Fruit fly (Drosophila melanogaster): ENCODE results near the gene Hers.

Hers gene

dm6 chrX:19850503-19851094 lies 15.3 kb upstream of the Hers start (continued):
- TF ChIP-seq Sry-β (GFP tag; optimal IDR thresholded peaks at IDR 0.05) (peak; percentile 60), chm (GFP tag; IDR thresholded peaks at IDR 0.05) (peak; percentile 95), CG1603 (tag; optimal IDR thresholded peaks at IDR 0.05) (peak; percentile 88), CG8765 (GFP tag; IDR thresholded peaks at IDR 0.05) (peak; percentile 92), corto (GFP tag; optimal IDR thresholded peaks at IDR 0.05) (no peak), Stat92E (GFP tag; optimal IDR thresholded peaks at IDR 0.05) (peak in 1 of 3 experiments; percentile 41), pho (GFP tag; optimal IDR thresholded peaks at IDR 0.05) (peak; percentile 65), CG34224 (GFP tag; IDR thresholded peaks at IDR 0.05; ENCODE audit: partially characterized antibody) (no peak), HLH4C (GFP tag; IDR thresholded peaks at IDR 0.05; ENCODE audit: partially characterized antibody) (no peak), sob (GFP tag; IDR thresholded peaks at IDR 0.05) (peak; percentile 75), Optix (GFP tag; IDR thresholded peaks at IDR 0.05) (peak; percentile 70), CG10654 (GFP tag; optimal IDR thresholded peaks at IDR 0.05) (peak; percentile 90), pita (GFP tag; optimal IDR thresholded peaks at IDR 0.05) (no peak), peb (GFP tag; IDR thresholded peaks at IDR 0.05) (peak; percentile 83), wek (GFP tag; optimal IDR thresholded peaks at IDR 0.05) (peak; percentile 60), CG12155 (GFP tag; optimal IDR thresholded peaks at IDR 0.05) (peak; percentile 88), fru (optimal IDR thresholded peaks at IDR 0.05) (no peak), sug (tag; optimal IDR thresholded peaks at IDR 0.05) (no peak), pros (GFP tag; optimal IDR thresholded peaks at IDR 0.05) (no peak), cas (GFP tag; IDR thresholded peaks at IDR 0.05) (no peak), NK7.1 (GFP tag; optimal IDR thresholded peaks at IDR 0.05) (peak; percentile 83), slp2 (GFP tag; optimal IDR thresholded peaks at IDR 0.05) (peak; percentile 93), Ada2b (GFP tag; IDR thresholded peaks at IDR 0.05) (peak; percentile 86), CG1024 (GFP tag; IDR thresholded peaks at IDR 0.05) (peak; percentile 87), CG8944 (GFP tag; optimal IDR thresholded peaks at IDR 0.05) (peak; percentile 93), Gug (GFP tag; IDR thresholded peaks at IDR 0.05) (peak; percentile 78), inv (GFP tag; IDR thresholded peaks at IDR 0.05; ENCODE audit: partially characterized antibody) (no peak), nerfin-2 (GFP tag; IDR thresholded peaks at IDR 0.05; ENCODE audit: partially characterized antibody) (no peak), CG10979 (tag; optimal IDR thresholded peaks at IDR 0.05) (peak; percentile 97), CG4617 (GFP tag; optimal IDR thresholded peaks at IDR 0.05; ENCODE audit: borderline replicate concordance) (peak; percentile 81), dan (GFP tag; IDR thresholded peaks at IDR 0.05) (peak; percentile 82), Hr3 (GFP tag; optimal IDR thresholded peaks at IDR 0.05) (peak; percentile 89), CG32767 (GFP tag; IDR thresholded peaks at IDR 0.05) (peak; percentile 76), CG31388 (GFP tag; optimal IDR thresholded peaks at IDR 0.05) (peak; percentile 73), MESR4 (GFP tag; optimal IDR thresholded peaks at IDR 0.05) (peak; percentile 34)

- peak in 1 of 3 experiments; percentile 13 for TF ChIP-seq Stat92E (GFP tag; optimal IDR thresholded peaks at IDR 0.05)
- TF ChIP-seq pb (GFP tag; optimal IDR thresholded peaks at IDR 0.05), result no peak
- peak; percentile 70 for TF ChIP-seq CTCF (GFP tag; optimal IDR thresholded peaks at IDR 0.05)
- TF ChIP-seq sr (GFP tag; IDR thresholded peaks at IDR 0.05), result peak; percentile 96
- no peak for TF ChIP-seq az2 (GFP tag; optimal IDR thresholded peaks at IDR 0.05)
- TF ChIP-seq ato (GFP tag; IDR thresholded peaks at IDR 0.05; ENCODE audit: partially characterized antibody), result no peak
- TF ChIP-seq CG17361 (GFP tag; IDR thresholded peaks at IDR 0.05), result no peak
- TF ChIP-seq tin (GFP tag; optimal IDR thresholded peaks at IDR 0.05), result no peak
- peak; percentile 88 for TF ChIP-seq CG1832 (GFP tag; optimal IDR thresholded peaks at IDR 0.05)
- 0 out of 3 replicates have a peak, but pooled peaks have one; percentile 47 for TF ChIP-seq ken (GFP tag; IDR thresholded peaks at IDR 0.05)
- peak; percentile 54 to 94 for TF ChIP-seq insv (GFP tag; optimal IDR thresholded peaks at IDR 0.05)
- no peak for TF ChIP-seq CG8478 (optimal IDR thresholded peaks at IDR 0.05)
- peak; percentile 74 for TF ChIP-seq Elba2 (GFP tag; optimal IDR thresholded peaks at IDR 0.05)
- peak; percentile 83 to 90 for TF ChIP-seq Trl (optimal IDR thresholded peaks at IDR 0.05)
- no peak for TF ChIP-seq Trl (GFP tag; optimal IDR thresholded peaks at IDR 0.05)
- TF ChIP-seq CG10431 (GFP tag; optimal IDR thresholded peaks at IDR 0.05), result peak; percentile 16
- no peak for TF ChIP-seq CG8281 (tag; optimal IDR thresholded peaks at IDR 0.05)
- TF ChIP-seq dan (GFP tag; IDR thresholded peaks at IDR 0.05), result no peak
Observed at dm6 chrX:19851095-19851988, 14.6 kb upstream of the Hers start.
